Worm (Caenorhabditis elegans) whole organism, L4/young adult: ENCODE data around the gene flp-34.
A peak's percentile ranks its signal among the peaks of the same experiment; 100 is the strongest.

Experiments used
- W03F9.2 ChIP-seq: fragments of 150-350 bp; optimal IDR thresholded peaks from 2 replicates; lab custom pipeline; 2014; ENCODE audit warnings: missing biosample characterization, missing genetic modification characterization
- dao-5 ChIP-seq: sonication (generic microtip); optimal IDR thresholded peaks from 2 replicates; lab custom pipeline; 2016; ENCODE audit warnings: missing genotype, missing genetic modification characterization, moderate library complexity, missing compliant biosample characterization
- him-1 ChIP-seq: sonication (generic microtip); optimal IDR thresholded peaks from 2 replicates; lab custom pipeline; 2016; ENCODE audit warnings: missing genotype, missing genetic modification reagents, missing genetic modification characterization, missing compliant biosample characterization

flp-34 gene

DNA sequence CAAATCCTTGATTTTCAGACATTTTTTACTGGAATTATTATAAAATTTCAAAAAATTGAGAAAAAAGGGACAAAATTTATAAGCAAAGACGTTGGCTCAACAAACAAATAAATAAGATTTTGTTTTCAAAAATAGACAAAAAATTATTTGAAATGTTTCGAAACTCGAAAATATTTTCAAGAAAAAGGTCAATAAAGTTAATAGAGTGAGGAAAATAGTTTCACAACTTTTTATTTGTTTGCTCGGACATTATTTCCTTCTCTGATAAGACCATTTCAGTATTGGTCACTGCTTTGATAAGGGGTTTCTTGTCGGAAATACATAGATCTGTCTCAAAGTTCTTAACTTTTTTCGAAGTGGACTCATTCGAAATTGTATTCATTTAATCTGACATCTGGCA is 6.2 kb downstream of the flp-34 start, which contains the start of gene R09A1.3:
R09A1.3 (minus strand) TSS at position 31 of the 400 bp plus-strand sequence.
- TF ChIP-seq W03F9.2 (no peak), him-1 (tag; lab: Kevin White, UChicago) (no peak), dao-5 (no peak)

DNA sequence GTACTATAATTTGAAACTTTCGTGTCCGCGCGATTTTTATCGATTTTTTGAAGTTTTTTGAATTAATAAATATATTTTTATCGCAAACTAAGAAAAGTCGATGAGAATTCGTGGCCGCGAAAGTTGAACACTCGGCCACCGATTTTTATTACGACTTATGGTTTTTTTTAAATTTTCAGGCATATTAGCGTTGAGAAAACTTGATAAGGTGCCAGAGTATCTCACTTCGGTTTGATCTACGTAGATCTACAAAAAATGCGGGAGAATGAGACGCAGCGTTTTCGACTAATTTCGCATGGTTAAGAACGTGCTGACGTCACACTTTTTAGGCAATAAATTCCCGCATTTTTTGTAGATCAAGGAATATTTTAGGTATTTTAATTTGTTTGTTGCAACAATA is 9.8 kb downstream of the flp-34 start, which contains the start of gene pei-2:
pei-2 (minus strand) TSS at position 101 of the 400 bp plus-strand sequence.
- TF ChIP-seq W03F9.2 (no peak), dao-5 (no peak), him-1 (tag; lab: Kevin White, UChicago) (no peak)

DNA sequence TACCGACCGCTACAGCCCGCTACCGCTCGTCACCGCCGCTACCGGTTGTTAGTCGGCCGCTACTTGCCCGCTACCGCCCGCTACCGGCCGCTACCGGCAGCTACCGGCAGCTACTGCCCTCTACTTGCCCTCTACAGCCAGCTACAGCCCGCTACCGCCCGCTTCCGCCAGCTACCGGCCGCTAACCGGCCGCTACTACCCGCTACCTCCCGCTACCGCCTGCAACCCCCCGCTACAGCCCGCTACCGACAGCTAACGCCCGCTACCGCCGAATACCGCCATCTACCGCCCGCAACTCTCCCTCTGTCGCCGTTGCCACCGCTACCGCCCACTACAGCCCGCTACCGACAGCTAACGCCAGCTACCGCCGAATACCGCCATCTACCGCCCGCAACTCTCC is 11.7 kb downstream of the flp-34 start:
- TF ChIP-seq him-1 (tag; lab: Kevin White, UChicago) (no peak), dao-5 (no peak), W03F9.2 (no peak)

DNA sequence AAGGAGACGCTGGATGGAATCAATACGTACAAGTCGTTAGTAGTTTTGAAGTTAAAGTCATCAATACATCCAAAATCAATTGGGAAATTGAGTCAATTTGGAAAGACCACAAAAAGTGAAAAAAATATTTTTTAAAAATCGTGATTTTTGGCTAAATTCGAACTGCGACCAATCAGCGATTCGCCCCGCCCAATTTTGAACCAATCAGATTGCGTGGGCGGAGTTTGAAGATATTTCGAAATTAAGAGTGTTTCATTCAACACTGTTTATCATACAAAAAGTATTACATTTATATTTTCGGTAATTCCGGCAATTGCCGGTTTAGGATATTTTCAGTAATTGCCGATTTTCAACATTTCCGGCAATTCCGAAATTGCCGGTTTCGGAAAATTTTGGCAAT is 16.0 kb downstream of the flp-34 start:
- TF ChIP-seq W03F9.2 (no peak), dao-5 (no peak), him-1 (tag; lab: Kevin White, UChicago) (no peak)

DNA sequence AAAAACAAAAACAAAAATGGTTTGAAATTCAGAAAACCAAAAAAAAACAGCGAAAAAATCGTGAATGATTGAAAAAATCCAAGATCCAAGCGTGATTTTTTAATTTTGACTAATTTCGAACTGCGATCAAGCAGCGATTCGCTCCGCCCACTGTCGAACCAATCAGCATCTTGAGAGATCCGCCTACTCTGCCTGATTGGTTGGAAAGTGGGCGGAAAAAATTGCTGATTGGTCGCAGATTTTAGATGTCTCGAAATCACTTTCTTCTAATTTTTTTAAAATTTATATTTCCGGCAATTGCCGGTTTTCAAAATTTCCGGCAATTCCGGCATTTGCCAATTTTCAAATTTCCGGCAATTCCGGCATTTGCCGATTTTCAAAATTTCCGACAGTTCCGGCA is 18.0 kb downstream of the flp-34 start:
- TF ChIP-seq dao-5 (no peak), him-1 (tag; lab: Kevin White, UChicago) (no peak), W03F9.2 (no peak)

DNA sequence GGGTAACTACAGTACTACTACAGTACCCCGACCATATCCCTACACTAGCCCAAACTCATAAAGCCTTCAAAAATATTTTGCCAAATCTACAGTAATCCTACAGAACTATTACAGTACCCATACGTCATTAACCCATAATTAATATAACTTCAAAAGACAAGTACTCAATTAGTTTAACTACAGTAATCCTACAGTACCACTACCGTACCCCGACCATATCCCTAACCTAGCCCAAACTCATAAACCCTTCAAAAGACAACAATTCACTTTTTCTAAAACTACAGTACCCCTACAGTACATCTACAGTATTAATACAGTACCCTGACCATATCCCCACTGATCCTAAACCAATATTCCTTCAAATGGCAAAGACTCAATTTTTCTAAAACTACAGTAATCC is 19.6 kb downstream of the flp-34 start:
- TF ChIP-seq W03F9.2 (no peak), him-1 (tag; lab: Kevin White, UChicago) (no peak), dao-5 (no peak)

DNA sequence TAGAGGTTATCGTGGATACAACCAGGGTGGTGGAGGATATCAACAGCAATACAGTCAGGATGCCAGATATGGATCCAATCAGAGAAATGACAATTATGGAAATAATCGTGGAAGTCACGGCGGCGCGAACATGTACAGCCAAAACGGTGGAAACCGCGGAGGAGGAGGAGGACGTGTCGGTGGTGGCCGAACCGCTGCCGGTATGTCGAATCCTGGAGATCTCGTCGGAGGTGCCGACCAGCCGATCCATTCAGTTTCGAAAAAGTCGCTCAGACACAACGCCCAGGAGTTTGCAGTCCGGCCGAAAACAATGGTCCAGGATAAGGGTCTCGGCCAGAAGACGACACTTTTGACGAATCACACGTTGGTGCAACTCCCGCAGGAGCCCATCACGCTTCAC is 24.2 kb downstream of the flp-34 start:
- no peak for TF ChIP-seq him-1 (tag; lab: Kevin White, UChicago)
- no peak for TF ChIP-seq dao-5
- no peak for TF ChIP-seq W03F9.2

DNA sequence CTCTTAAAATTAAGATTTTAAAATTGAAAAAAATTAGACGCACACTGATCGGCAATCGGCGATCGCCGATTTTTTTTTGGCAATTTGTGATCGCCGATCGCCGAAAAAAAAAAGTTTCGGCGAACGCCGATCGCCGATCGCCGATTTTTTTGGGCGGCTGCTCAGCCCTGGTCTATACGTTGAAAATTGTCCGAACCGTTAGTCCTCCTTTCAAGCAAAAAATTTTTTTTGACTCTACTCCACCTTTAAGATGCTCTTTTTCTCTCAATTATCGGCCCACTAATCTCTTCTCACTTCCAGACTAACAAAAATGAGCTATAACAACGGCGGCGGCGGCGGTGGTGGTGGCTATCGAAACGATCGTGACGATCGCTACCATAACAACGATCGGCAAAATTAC is 24.7 kb downstream of the flp-34 start, which contains the start of gene ergo-1:
ergo-1 (plus strand) TSS at position 301 of the 400 bp plus-strand sequence.
- TF ChIP-seq dao-5: no peak
- TF ChIP-seq him-1 (tag; lab: Kevin White, UChicago): no peak
- TF ChIP-seq W03F9.2: no peak

DNA sequence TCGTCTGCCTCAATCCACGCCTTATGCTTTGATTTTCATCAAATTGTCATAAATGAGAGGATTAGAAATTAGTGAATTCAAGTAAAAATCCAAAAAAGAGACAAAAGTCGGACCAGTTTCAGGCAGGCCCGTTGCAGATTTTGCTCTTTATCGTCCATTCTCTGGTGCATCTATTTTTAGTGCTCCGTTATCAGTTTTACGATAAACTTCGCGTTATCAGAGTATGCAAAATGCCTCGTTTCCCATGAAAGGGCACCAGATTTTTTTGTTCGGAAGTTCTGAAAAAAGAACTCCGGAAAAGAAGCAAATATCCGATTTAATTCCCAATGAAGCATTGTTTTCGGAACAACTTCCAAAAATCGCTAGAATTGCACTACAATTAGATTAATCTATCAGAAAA is 27.3 kb downstream of the flp-34 start:
- TF ChIP-seq W03F9.2: no peak
- no peak for TF ChIP-seq him-1 (tag; lab: Kevin White, UChicago)
- TF ChIP-seq dao-5: no peak

DNA sequence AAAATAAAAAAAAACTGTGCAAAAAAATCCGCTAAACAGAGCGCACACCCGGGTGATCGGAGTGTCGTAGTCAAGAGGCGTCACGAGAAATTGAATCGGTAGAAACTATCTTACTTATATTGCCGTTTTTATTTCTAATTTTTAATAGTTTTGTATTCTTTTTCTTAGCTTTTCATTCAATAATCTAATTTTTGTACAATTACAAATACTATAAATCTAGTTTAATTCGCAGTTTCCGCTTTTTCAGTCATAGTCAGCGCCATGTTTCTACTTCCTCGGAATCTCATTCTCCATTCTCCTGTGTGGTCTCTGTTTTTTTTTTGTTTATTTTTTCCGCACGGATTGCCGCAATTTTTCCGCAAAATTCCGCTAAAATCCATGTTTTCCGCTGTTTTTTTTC is 29.4 kb downstream of the flp-34 start:
- TF ChIP-seq W03F9.2: no peak
- TF ChIP-seq him-1 (tag; lab: Kevin White, UChicago): peak; percentile 11

DNA sequence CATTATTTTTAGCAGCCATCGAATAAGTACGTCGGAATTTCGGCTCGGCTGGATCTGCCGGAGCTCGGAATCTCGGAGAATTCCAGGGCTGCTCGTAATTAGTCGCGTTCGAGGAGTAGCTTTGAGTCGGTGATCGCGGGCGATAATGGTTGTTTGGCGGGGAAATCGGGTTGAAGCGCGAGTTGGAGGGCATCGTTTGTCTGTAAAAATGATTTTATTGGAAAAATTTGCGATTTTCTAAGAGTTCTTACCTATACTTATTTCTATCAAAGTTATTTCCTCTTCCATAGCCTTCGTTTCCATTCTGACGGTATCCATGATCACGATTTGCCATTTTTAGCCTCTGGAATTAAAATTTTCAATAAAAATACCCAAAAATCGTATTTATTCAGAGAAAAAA is 29.8 kb downstream of the flp-34 start, which contains the start of gene Y50D4C.5:
Y50D4C.5 (minus strand) TSS at position 345 of the 400 bp plus-strand sequence.
- no peak for TF ChIP-seq dao-5
- no peak for TF ChIP-seq W03F9.2
- no peak for TF ChIP-seq him-1 (tag; lab: Kevin White, UChicago)

DNA sequence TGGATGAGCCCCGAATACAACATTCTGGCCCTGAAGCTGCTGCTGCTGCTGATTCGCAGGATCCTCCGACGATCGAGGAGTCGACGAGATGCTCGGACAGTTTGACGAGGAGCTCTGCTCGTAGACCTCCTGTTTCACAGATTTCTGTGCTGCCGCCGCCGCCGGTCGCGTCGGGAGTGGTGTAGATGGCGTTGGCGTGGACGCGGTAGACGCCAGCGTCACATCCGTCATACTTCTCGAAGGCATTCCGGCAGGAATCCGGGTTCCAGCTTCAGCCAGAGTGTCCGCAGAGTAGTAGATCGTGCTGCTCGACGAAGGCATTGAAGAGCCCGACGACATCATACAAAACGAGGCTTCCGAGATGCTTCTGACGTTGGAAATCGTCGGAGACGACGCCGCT is 32.0 kb downstream of the flp-34 start:
- TF ChIP-seq W03F9.2 (no peak), him-1 (tag; lab: Kevin White, UChicago) (no peak), dao-5 (no peak)

DNA sequence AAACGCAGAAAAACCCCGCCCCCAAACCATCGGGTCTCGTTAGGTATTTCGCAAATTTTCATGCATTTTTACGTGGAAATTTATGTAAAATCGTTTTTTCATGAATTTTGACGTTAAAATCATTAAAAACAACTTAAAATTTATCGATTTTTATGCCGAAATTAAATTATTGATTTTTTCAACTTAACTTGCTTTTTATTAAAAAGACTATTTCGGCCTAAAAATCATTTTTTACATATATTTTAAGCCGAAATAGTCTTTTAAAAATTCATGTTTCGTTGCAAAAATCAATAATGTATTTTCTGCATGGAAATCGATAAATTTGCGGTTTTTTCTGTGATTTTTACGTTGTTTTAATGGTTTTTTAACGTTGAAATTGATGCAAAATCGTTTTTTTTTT is 37.6 kb downstream of the flp-34 start:
- TF ChIP-seq dao-5: no peak
- TF ChIP-seq W03F9.2: no peak
- no peak for TF ChIP-seq him-1 (tag; lab: Kevin White, UChicago)

DNA sequence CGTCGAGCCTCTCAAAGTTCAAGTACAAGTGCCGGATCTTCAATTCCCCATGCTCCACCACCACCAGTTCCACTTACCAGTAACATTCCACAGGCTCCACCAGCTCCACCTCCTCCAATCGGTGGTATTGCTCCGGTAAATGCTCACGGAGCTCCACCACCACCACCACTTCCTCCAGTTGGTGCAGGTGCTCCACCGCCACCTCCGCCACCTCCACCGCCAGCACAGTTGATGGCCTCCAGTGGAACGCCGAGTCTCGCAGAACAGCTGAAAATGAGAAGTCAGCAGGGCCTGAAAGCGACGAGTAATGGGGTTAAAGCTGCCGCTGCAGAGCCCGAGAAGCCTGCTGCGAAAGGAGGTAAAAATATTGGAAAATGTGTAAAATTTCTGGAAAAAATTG is 42.9 kb downstream of the flp-34 start:
- no peak for TF ChIP-seq W03F9.2
- no peak for TF ChIP-seq him-1 (tag; lab: Kevin White, UChicago)
- TF ChIP-seq dao-5: no peak

DNA sequence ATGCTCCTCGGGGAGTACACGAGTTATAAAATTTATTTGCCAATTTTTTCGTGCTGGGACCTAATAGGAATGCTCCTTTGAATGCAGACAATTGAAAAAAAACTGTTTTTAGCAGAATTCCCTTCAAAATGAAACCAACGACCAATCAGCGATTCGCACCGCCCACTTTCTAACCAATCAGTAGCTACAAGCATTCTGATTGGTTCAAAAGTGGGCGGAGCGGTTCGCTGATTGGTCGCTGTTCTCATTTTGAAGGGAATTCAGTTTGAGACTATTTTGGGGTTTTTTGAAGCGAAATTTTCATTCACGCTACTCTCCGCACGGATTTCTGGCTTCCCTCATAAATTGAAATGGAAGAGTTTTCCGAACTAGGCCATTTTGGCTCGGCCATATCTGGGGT is 50.1 kb downstream of the flp-34 start:
- TF ChIP-seq W03F9.2 (no peak), him-1 (tag; lab: Kevin White, UChicago) (no peak), dao-5 (no peak)

DNA sequence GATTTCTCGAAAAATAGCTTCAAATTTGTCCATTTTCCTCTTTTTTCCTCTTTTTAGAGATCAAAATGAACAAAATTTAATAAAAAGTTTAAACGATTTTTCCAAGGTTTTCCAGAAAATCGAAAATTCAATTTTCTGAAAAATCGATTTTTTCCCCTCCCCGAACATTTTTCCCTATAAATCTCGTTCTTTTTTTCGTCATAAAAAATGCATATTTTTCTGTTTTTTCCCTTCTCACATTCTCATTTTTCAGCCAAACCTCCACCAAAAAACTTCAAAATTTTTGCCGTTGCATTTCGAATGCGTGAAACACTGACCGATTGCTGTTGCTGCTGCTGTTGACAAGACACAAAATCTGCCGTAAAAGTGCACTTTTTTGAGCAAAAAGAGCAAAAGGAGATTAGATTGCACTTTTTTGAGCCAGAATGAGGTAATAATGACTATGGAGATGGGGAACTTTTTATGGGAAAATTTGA is 50.9 kb downstream of the flp-34 start, which contains the start of the genes Y50D4C.12 and unc-34:
Y50D4C.12 (plus strand) TSS at position 301 of the 476 bp plus-strand sequence.
unc-34 (plus strand) TSS at position 426 of the 476 bp plus-strand sequence.
- no peak for TF ChIP-seq him-1 (tag; lab: Kevin White, UChicago)
